Fruit fly (Drosophila melanogaster) whole organism, prepupa: ENCODE data around the gene Ldh.

ENCODE experiments used
- Blimp-1 ChIP-seq: fragments of 200-800 bp; sonication (Bioruptor generic); optimal IDR thresholded peaks from 3 replicates; lab custom pipeline; 2017; ENCODE audit warnings: missing biosample characterization, missing genetic modification characterization, mild to moderate bottlenecking, moderate library complexity, missing genetic modification reagents
- CG10631 ChIP-seq: fragments of 200-800 bp; sonication (Bioruptor generic); optimal IDR thresholded peaks from 2 replicates; lab custom pipeline; 2016; ENCODE audit warnings: missing biosample characterization, missing genetic modification characterization
- CG10669 ChIP-seq: fragments of 200-800 bp; sonication (Bioruptor generic); optimal IDR thresholded peaks from 3 replicates; lab custom pipeline; 2018; ENCODE audit warnings: missing biosample characterization, mild to moderate bottlenecking, missing genetic modification characterization, moderate library complexity
- CG11294 ChIP-seq: fragments of 200-800 bp; sonication (Bioruptor generic); IDR thresholded peaks from 2 replicates; pipeline ENCODE4 v1.3.6; 2022; ENCODE audit warnings: missing biosample characterization, missing genetic modification characterization
- CG11762 ChIP-seq: fragments of 200-800 bp; sonication (Bioruptor generic); optimal IDR thresholded peaks from 3 replicates; lab custom pipeline; 2016; ENCODE audit warnings: missing biosample characterization, missing genetic modification characterization; ENCODE audit not compliant: insufficient read depth
- CG11902 ChIP-seq: fragments of 200-800 bp; sonication (Bioruptor generic); optimal IDR thresholded peaks from 3 replicates; lab custom pipeline; 2016; ENCODE audit warnings: missing biosample characterization, missing genetic modification characterization
- CG15336 ChIP-seq: fragments of 200-800 bp; sonication (Bioruptor generic); IDR thresholded peaks from 2 replicates; pipeline ENCODE4 v1.3.6; 2022; ENCODE audit warnings: missing biosample characterization, missing genetic modification characterization
- CG16779 ChIP-seq: fragments of 200-800 bp; sonication (Bioruptor generic); optimal IDR thresholded peaks from 3 replicates; lab custom pipeline; 2017; ENCODE audit warnings: missing biosample characterization, mild to moderate bottlenecking, missing genetic modification characterization
- CG3032 ChIP-seq: fragments of 200-800 bp; optimal IDR thresholded peaks from 2 replicates; lab custom pipeline; 2019; ENCODE audit warnings: missing biosample characterization, mild to moderate bottlenecking, missing genetic modification characterization, moderate library complexity
- CG31627 ChIP-seq: fragments of 200-800 bp; sonication (Bioruptor generic); optimal IDR thresholded peaks from 3 replicates; lab custom pipeline; 2016; ENCODE audit warnings: missing biosample characterization, missing genetic modification characterization
- CG32006 ChIP-seq: fragments of 200-800 bp; sonication (Bioruptor generic); optimal IDR thresholded peaks from 3 replicates; lab custom pipeline; 2017; ENCODE audit warnings: missing biosample characterization, mild to moderate bottlenecking, missing genetic modification characterization
- CG34406 ChIP-seq: fragments of 200-800 bp; sonication (Bioruptor generic); optimal IDR thresholded peaks from 3 replicates; lab custom pipeline; 2016; ENCODE audit warnings: missing biosample characterization, missing genetic modification characterization
- CG4318 ChIP-seq: fragments of 200-800 bp; sonication (Bioruptor generic); optimal IDR thresholded peaks from 3 replicates; lab custom pipeline; 2017; ENCODE audit warnings: missing biosample characterization, mild to moderate bottlenecking, missing genetic modification characterization
- CG6163 ChIP-seq: fragments of 200-800 bp; sonication (Bioruptor generic); IDR thresholded peaks from 3 replicates; pipeline ENCODE4 v1.3.6; 2022; ENCODE audit warnings: missing biosample characterization, missing genetic modification characterization
- CG6276 ChIP-seq: fragments of 200-800 bp; sonication (Bioruptor generic); optimal IDR thresholded peaks from 2 replicates; lab custom pipeline; 2017; ENCODE audit warnings: missing biosample characterization, mild to moderate bottlenecking, missing genetic modification characterization
- CG6792 ChIP-seq: fragments of 200-800 bp; sonication (Bioruptor generic); optimal IDR thresholded peaks from 3 replicates; lab custom pipeline; 2016; ENCODE audit warnings: missing biosample characterization, missing genetic modification characterization
- CG6854 ChIP-seq: fragments of 200-800 bp; sonication (Bioruptor generic); optimal IDR thresholded peaks from 2 replicates; lab custom pipeline; 2017; ENCODE audit warnings: missing biosample characterization, mild to moderate bottlenecking, missing genetic modification characterization
- CG7368 ChIP-seq: fragments of 200-800 bp; sonication (Bioruptor generic); optimal IDR thresholded peaks from 3 replicates; lab custom pipeline; 2016; ENCODE audit warnings: missing biosample characterization, missing genetic modification characterization
- CG8119 ChIP-seq: fragments of 200-800 bp; sonication (Bioruptor generic); IDR thresholded peaks from 3 replicates; pipeline ENCODE4 v1.3.6; 2022; ENCODE audit warnings: missing biosample characterization, missing genetic modification characterization
- CG8319 ChIP-seq: fragments of 200-800 bp; sonication (Bioruptor generic); optimal IDR thresholded peaks from 3 replicates; lab custom pipeline; 2016; ENCODE audit warnings: missing biosample characterization, missing genetic modification characterization
- CG8632 ChIP-seq: fragments of 200-800 bp; sonication (Bioruptor generic); optimal IDR thresholded peaks from 3 replicates; lab custom pipeline; 2016; ENCODE audit warnings: missing biosample characterization, missing genetic modification characterization
- CG9139 ChIP-seq: fragments of 200-800 bp; sonication (Bioruptor generic); optimal IDR thresholded peaks from 3 replicates; lab custom pipeline; 2017; ENCODE audit warnings: missing biosample characterization, mild to moderate bottlenecking, missing genetic modification characterization
- Eip75B ChIP-seq: fragments of 200-800 bp; sonication (Bioruptor generic); optimal IDR thresholded peaks from 3 replicates; lab custom pipeline; 2016; ENCODE audit warnings: missing biosample characterization, missing genetic modification characterization
- Eip78C ChIP-seq: fragments of 200-800 bp; sonication (Bioruptor generic); peaks from one replicate; lab custom pipeline; 2016; ENCODE audit warnings: missing biosample characterization, missing genetic modification characterization
- Eip93F ChIP-seq: fragments of 200-800 bp; sonication (Bioruptor generic); optimal IDR thresholded peaks from 2 replicates; lab custom pipeline; 2016; ENCODE audit warnings: missing biosample characterization, mild to moderate bottlenecking, missing genetic modification characterization
- Ets21C ChIP-seq: fragments of 200-800 bp; sonication (Bioruptor generic); optimal IDR thresholded peaks from 3 replicates; lab custom pipeline; 2016; ENCODE audit warnings: missing biosample characterization, missing genetic modification characterization
- Ets96B ChIP-seq: fragments of 200-800 bp; optimal IDR thresholded peaks from 2 replicates; lab custom pipeline; 2019; ENCODE audit warnings: missing biosample characterization, mild to moderate bottlenecking, missing genetic modification characterization, moderate library complexity
- Hr38 ChIP-seq: sonication (Bioruptor generic); optimal IDR thresholded peaks from 2 replicates; lab custom pipeline; 2016; ENCODE audit warnings: missing biosample characterization, missing genetic modification characterization
- Hr39 ChIP-seq: fragments of 200-800 bp; sonication (Bioruptor generic); optimal IDR thresholded peaks from 2 replicates; lab custom pipeline; 2016; ENCODE audit warnings: missing biosample characterization, missing genetic modification characterization
- Hr4 ChIP-seq: fragments of 200-800 bp; sonication (Bioruptor generic); optimal IDR thresholded peaks from 3 replicates; lab custom pipeline; 2016; ENCODE audit warnings: missing biosample characterization, missing genetic modification characterization
- Lpt ChIP-seq: fragments of 200-800 bp; sonication (Bioruptor generic); optimal IDR thresholded peaks from 3 replicates; lab custom pipeline; 2016; ENCODE audit warnings: missing biosample characterization, missing genetic modification characterization
- Met ChIP-seq: fragments of 200-800 bp; sonication (Bioruptor generic); optimal IDR thresholded peaks from 3 replicates; lab custom pipeline; 2016; ENCODE audit warnings: missing biosample characterization, missing genetic modification characterization
- OdsH ChIP-seq: fragments of 200-800 bp; sonication (Bioruptor generic); optimal IDR thresholded peaks from 3 replicates; lab custom pipeline; 2016; ENCODE audit warnings: missing biosample characterization, missing genetic modification characterization
- Smox ChIP-seq: fragments of 200-800 bp; sonication (Bioruptor generic); optimal IDR thresholded peaks from 3 replicates; lab custom pipeline; 2016; ENCODE audit warnings: missing biosample characterization, missing genetic modification characterization
- Sox102F ChIP-seq: fragments of 200-800 bp; sonication (Bioruptor generic); optimal IDR thresholded peaks from 2 replicates; lab custom pipeline; 2016; ENCODE audit warnings: missing biosample characterization, mild to moderate bottlenecking, missing genetic modification characterization
- Sox14 ChIP-seq: fragments of 200-800 bp; sonication (Bioruptor generic); optimal IDR thresholded peaks from 3 replicates; lab custom pipeline; 2016; ENCODE audit warnings: missing biosample characterization, missing genetic modification characterization
- Sox15 ChIP-seq: fragments of 200-800 bp; sonication (Bioruptor generic); optimal IDR thresholded peaks from 3 replicates; lab custom pipeline; 2016; ENCODE audit warnings: missing biosample characterization, missing genetic modification characterization
- achi ChIP-seq: fragments of 200-800 bp; sonication (Bioruptor generic); optimal IDR thresholded peaks from 3 replicates; lab custom pipeline; 2016; ENCODE audit warnings: missing biosample characterization, missing genetic modification characterization
- acj6 ChIP-seq: fragments of 200-800 bp; sonication (Bioruptor generic); optimal IDR thresholded peaks from 3 replicates; lab custom pipeline; 2016; ENCODE audit warnings: missing biosample characterization, missing genetic modification characterization
- dsx ChIP-seq: fragments of 200-800 bp; optimal IDR thresholded peaks from 3 replicates; lab custom pipeline; 2019; ENCODE audit warnings: missing biosample characterization, mild to moderate bottlenecking, missing genetic modification characterization, moderate library complexity; ENCODE audit not compliant: poor library complexity, severe bottlenecking
- eg ChIP-seq: fragments of 200-800 bp; sonication (Bioruptor generic); IDR thresholded peaks from 3 replicates; pipeline ENCODE4 v1.3.6; 2022; ENCODE audit warnings: missing biosample characterization, missing genetic modification characterization
- esn ChIP-seq: fragments of 200-800 bp; sonication (Bioruptor generic); optimal IDR thresholded peaks from 2 replicates; lab custom pipeline; 2016; ENCODE audit warnings: missing biosample characterization, mild to moderate bottlenecking, missing genetic modification characterization, moderate library complexity
- fd59A ChIP-seq: fragments of 200-800 bp; sonication (Bioruptor generic); optimal IDR thresholded peaks from 2 replicates; lab custom pipeline; 2017; ENCODE audit warnings: missing biosample characterization, mild to moderate bottlenecking, missing genetic modification characterization, missing genetic modification reagents
- fd85E ChIP-seq: fragments of 200-800 bp; sonication (Bioruptor generic); optimal IDR thresholded peaks from 3 replicates; lab custom pipeline; 2016; ENCODE audit warnings: missing biosample characterization, missing genetic modification characterization
- fkh ChIP-seq: fragments of 200-800 bp; sonication (Bioruptor generic); optimal IDR thresholded peaks from 3 replicates; lab custom pipeline; 2017; ENCODE audit warnings: missing biosample characterization, mild to moderate bottlenecking, missing genetic modification characterization, moderate library complexity
- lz ChIP-seq: fragments of 200-800 bp; sonication (Bioruptor generic); optimal IDR thresholded peaks from 3 replicates; lab custom pipeline; 2016; ENCODE audit warnings: missing biosample characterization, missing genetic modification characterization
- net ChIP-seq: fragments of 200-800 bp; sonication (Bioruptor generic); optimal IDR thresholded peaks from 3 replicates; lab custom pipeline; 2016; ENCODE audit warnings: missing biosample characterization, missing genetic modification characterization
- pdm3 ChIP-seq: fragments of 200-800 bp; sonication (Bioruptor generic); optimal IDR thresholded peaks from 3 replicates; lab custom pipeline; 2016; ENCODE audit warnings: missing biosample characterization, missing genetic modification characterization
- salr ChIP-seq, 2 experiments: fragments of 200-800 bp; sonication (Bioruptor generic); optimal IDR thresholded peaks; 3 replicates each; lab custom pipeline; 2016 to 2018; ENCODE audit warnings: missing biosample characterization in 2 of 2, missing genetic modification characterization in 2 of 2, mild to moderate bottlenecking in 1 of 2
- spab ChIP-seq: fragments of 200-800 bp; sonication (Bioruptor generic); optimal IDR thresholded peaks from 2 replicates; lab custom pipeline; 2017; ENCODE audit warnings: missing biosample characterization, mild to moderate bottlenecking, missing genetic modification characterization, missing genetic modification reagents
- ss ChIP-seq, 2 experiments: fragments of 200-800 bp; sonication (Bioruptor generic); optimal IDR thresholded peaks; 2 replicates in 1 of 2; 3 replicates in 1 of 2; lab custom pipeline; 2017 to 2018; ENCODE audit warnings: mild to moderate bottlenecking in 2 of 2, missing biosample characterization in 2 of 2, missing genetic modification characterization in 2 of 2, moderate library complexity in 1 of 2
- svp ChIP-seq: fragments of 200-800 bp; sonication (Bioruptor generic); peaks from one replicate; lab custom pipeline; 2016; ENCODE audit warnings: missing biosample characterization, missing genetic modification characterization
- vri ChIP-seq: fragments of 200-800 bp; sonication (Bioruptor generic); optimal IDR thresholded peaks from 3 replicates; lab custom pipeline; 2016; ENCODE audit warnings: missing biosample characterization, mild to moderate bottlenecking, missing genetic modification characterization

Ldh gene

dm6 chr3L:6217212-6217611, 45.3 kb downstream of the Ldh start:
- TF ChIP-seq CG32006 (GFP tag; lab: Kevin White, UChicago) (peak; percentile 50), CG8632 (GFP tag; lab: Kevin White, UChicago) (peak; percentile 30), OdsH (GFP tag; lab: Kevin White, UChicago) (no peak), CG34406 (GFP tag; lab: Kevin White, UChicago) (peak; percentile 4), vri (GFP tag; lab: Kevin White, UChicago) (peak; percentile 29), spab (GFP tag; lab: Kevin White, UChicago) (no peak), CG3032 (tag; lab: Kevin White, UChicago) (no peak), CG6276 (GFP tag; lab: Kevin White, UChicago) (no peak), CG8119 (peak; percentile 47; the same call in 2 of the 3 replicates), Sox15 (GFP tag; lab: Kevin White, UChicago) (no peak), Eip78C (GFP tag; lab: Kevin White, UChicago) (no peak), CG11294 (GFP tag; lab: Robert Waterston, UW) (no peak), CG8319 (GFP tag; lab: Kevin White, UChicago) (no peak), eg (GFP tag; lab: Robert Waterston, UW) (peak; percentile 52; the same call in 2 of the 3 replicates), fd85E (GFP tag; lab: Kevin White, UChicago) (no peak), Sox102F (GFP tag; lab: Kevin White, UChicago) (peak; percentile 53), fd59A (no peak), CG11762 (GFP tag; lab: Kevin White, UChicago) (no peak), esn (peak; percentile 69), Smox (GFP tag; lab: Kevin White, UChicago) (no peak), CG31627 (peak; percentile 35), Ets96B (tag; lab: Kevin White, UChicago) (no peak), CG10669 (GFP tag; lab: Kevin White, UChicago) (no peak), CG10631 (peak; percentile 55), Hr39 (GFP tag; lab: Kevin White, UChicago) (peak; percentile 52), svp (GFP tag; lab: Kevin White, UChicago) (peak; percentile 65), CG6163 (0 out of 3 replicates have a peak, but pooled peaks have one; percentile 35), CG4318 (GFP tag; lab: Kevin White, UChicago) (no peak), Blimp-1 (GFP tag; lab: Kevin White, UChicago) (no peak), fkh (GFP tag; lab: Kevin White, UChicago) (no peak), Hr4 (no peak), Met (peak; percentile 67), Eip75B (GFP tag; lab: Kevin White, UChicago) (no peak), salr (GFP tag; optimal IDR thresholded peaks at IDR 0.05; lab: Kevin White, UChicago) (no peak), dsx (GFP tag; lab: Kevin White, UChicago) (no peak), CG6792 (peak; percentile 37), pdm3 (GFP tag; lab: Kevin White, UChicago) (no peak), CG15336 (GFP tag; lab: Robert Waterston, UW) (peak; percentile 29; the same call in 1 of the 2 replicates), Ets21C (GFP tag; lab: Kevin White, UChicago) (no peak), CG16779 (tag; lab: Kevin White, UChicago) (no peak), achi (GFP tag; lab: Kevin White, UChicago) (peak; percentile 21), acj6 (peak; percentile 42), CG7368 (no peak), CG9139 (GFP tag; lab: Kevin White, UChicago) (no peak), lz (GFP tag; lab: Kevin White, UChicago) (no peak), net (no peak), ss (GFP tag; optimal IDR thresholded peaks at IDR 0.05; lab: Kevin White, UChicago) (no peak), Hr38 (GFP tag; lab: Kevin White, UChicago) (no peak), Sox14 (GFP tag; lab: Kevin White, UChicago) (no peak), Lpt (GFP tag; lab: Kevin White, UChicago) (no peak), CG6854 (no peak), Eip93F (GFP tag; lab: Kevin White, UChicago) (no peak), CG11902 (GFP tag; lab: Kevin White, UChicago) (no peak)
